Fruit fly (Drosophila melanogaster) whole organism, pupa: ENCODE data around the gene CG32801.

Experiments used
- CG10348 ChIP-seq: fragments of 200-800 bp; sonication (Bioruptor generic); IDR thresholded peaks from 2 replicates; pipeline ENCODE4 v1.3.6; 2022; ENCODE audit warnings: missing biosample characterization, missing genetic modification characterization
- CG32121 ChIP-seq: fragments of 200-800 bp; sonication (Bioruptor generic); IDR thresholded peaks from 2 replicates; pipeline ENCODE4 v1.3.6; 2022; ENCODE audit warnings: missing biosample characterization, missing genetic modification characterization
- fd96Ca ChIP-seq: fragments of 200-800 bp; sonication (Bioruptor generic); IDR thresholded peaks from 3 replicates; pipeline ENCODE4 v1.3.6; 2022; ENCODE audit warnings: missing biosample characterization, missing genetic modification characterization

DNA sequence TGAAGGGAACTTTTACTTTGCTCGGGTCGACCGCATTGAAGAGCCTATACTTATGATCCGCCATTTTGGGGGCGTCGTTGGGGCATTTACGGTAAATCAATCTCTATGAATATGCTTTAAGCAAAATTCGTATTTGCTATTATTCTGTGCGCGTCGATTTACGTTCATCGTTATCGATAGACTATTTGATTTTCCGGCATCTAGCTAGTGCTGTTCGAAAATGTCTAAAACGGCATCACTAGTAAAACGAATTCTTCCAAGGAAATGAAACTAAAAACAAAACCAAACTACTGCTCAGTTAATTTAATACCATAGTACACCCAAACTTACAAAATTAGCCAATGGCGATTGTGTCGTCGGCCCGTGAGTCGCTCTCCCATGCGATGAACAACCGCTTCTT lies 37.3 kb downstream of the CG32801 start, which contains the start of the genes Gcna and MED18:
- no peak for TF ChIP-seq CG32121 (GFP tag; lab: Robert Waterston, UW)
- no peak for TF ChIP-seq fd96Ca (GFP tag; lab: Robert Waterston, UW)
- no peak for TF ChIP-seq CG10348 (GFP tag; lab: Robert Waterston, UW)
